Worm (Caenorhabditis elegans) whole organism, young adult: ENCODE measurements around the gene F16F9.1.

ENCODE experiments used
- B0019.2 ChIP-seq: fragments of 200-800 bp; sonication (Bioruptor generic); conservative IDR thresholded peaks from 2 replicates; pipeline ENCODE4 v1.3.6; 2022; ENCODE audit warnings: missing genetic modification reagents, missing genetic modification characterization, missing compliant biosample characterization
- F22D6.2 ChIP-seq: sonication (generic microtip); optimal IDR thresholded peaks from 2 replicates; lab custom pipeline; 2016; ENCODE audit warnings: mild to moderate bottlenecking, missing genetic modification characterization, missing compliant biosample characterization
- T26A5.8 ChIP-seq: sonication (generic microtip); optimal IDR thresholded peaks from 2 replicates; lab custom pipeline; 2016; ENCODE audit warnings: missing genetic modification characterization, missing compliant biosample characterization
- Y67H2A.10 ChIP-seq: fragments of 200-800 bp; sonication (Bioruptor generic); conservative IDR thresholded peaks from 2 replicates; pipeline ENCODE4 v1.3.6; 2022; ENCODE audit warnings: missing genetic modification reagents, missing genetic modification characterization, missing compliant biosample characterization
- aptf-3 ChIP-seq: fragments of 200-800 bp; sonication (Bioruptor generic); IDR thresholded peaks from 2 replicates; pipeline ENCODE4 v1.3.6; 2022; ENCODE audit warnings: missing genetic modification characterization, missing compliant biosample characterization
- nhr-27 ChIP-seq: fragments of 200-800 bp; sonication (Bioruptor generic); optimal IDR thresholded peaks from 2 replicates; lab custom pipeline; 2018; ENCODE audit warnings: mild to moderate bottlenecking, missing genetic modification characterization, moderate library complexity, missing compliant biosample characterization
- nhr-90 ChIP-seq: sonication (generic microtip); optimal IDR thresholded peaks from 2 replicates; lab custom pipeline; 2016; ENCODE audit warnings: missing genotype, mild to moderate bottlenecking, missing genetic modification characterization, missing compliant biosample characterization
- snpc-3.4 ChIP-seq: sonication (generic microtip); optimal IDR thresholded peaks from 2 replicates; lab custom pipeline; 2017; ENCODE audit warnings: missing genetic modification characterization, mild to moderate bottlenecking, missing compliant biosample characterization, antibody characterized with exemption, moderate library complexity, missing genotype, missing genetic modification reagents
- unc-62 ChIP-seq: fragments of 150-350 bp; optimal IDR thresholded peaks from 2 replicates; lab custom pipeline; 2014; ENCODE audit warnings: missing biosample characterization, missing genetic modification reagents, missing genetic modification characterization

ce11 chrX:8432361-8432760 lies 13.8 kb upstream of the F16F9.1 start, which contains the start of gene kin-9:
- no peak for TF ChIP-seq T26A5.8 (tag; lab: Kevin White, UChicago)
- no peak for TF ChIP-seq nhr-27
- no peak for TF ChIP-seq snpc-3.4
- no peak for TF ChIP-seq F22D6.2 (tag; lab: Kevin White, UChicago)
- TF ChIP-seq Y67H2A.10 (GFP tag; lab: Robert Waterston, UW), result no peak
- no peak for TF ChIP-seq unc-62 (GFP tag; lab: Kevin White, UChicago)
- no peak for TF ChIP-seq B0019.2 (GFP tag; lab: Robert Waterston, UW)
- no peak for TF ChIP-seq nhr-90
- no peak for TF ChIP-seq aptf-3 (GFP tag; lab: Robert Waterston, UW)
